Worm (Caenorhabditis elegans) whole organism, L3 larva: Measurements from ENCODE around the gene Y10G11A.1.
A peak's percentile ranks its signal among the peaks of the same experiment; 100 is the strongest.

Source experiments
- ZK546.5 ChIP-seq: sonication (generic microtip); optimal IDR thresholded peaks from 2 replicates; lab custom pipeline; 2017; ENCODE audit warnings: missing biosample characterization, missing genetic modification characterization
- ceh-82 ChIP-seq: fragments of 150-350 bp; optimal IDR thresholded peaks from 2 replicates; lab custom pipeline; 2014; ENCODE audit warnings: missing biosample characterization, missing genetic modification characterization
- elt-1 ChIP-seq: fragments of 150-350 bp; optimal IDR thresholded peaks from 2 replicates; lab custom pipeline; 2014; ENCODE audit warnings: missing biosample characterization, missing genetic modification characterization
- elt-3 ChIP-seq, 3 experiments: fragments of 150-350 bp in 1 of 3; sonication (generic microtip) in 2 of 3; optimal IDR thresholded peaks; 2 replicates in 2 of 3; 4 replicates in 1 of 3; lab custom pipeline; 2014 to 2017; ENCODE audit warnings: missing biosample characterization in 3 of 3, missing genetic modification characterization in 3 of 3
- nfya-1 ChIP-seq: sonication (generic microtip); optimal IDR thresholded peaks from 2 replicates; lab custom pipeline; 2017; ENCODE audit warnings: missing genetic modification characterization, mild to moderate bottlenecking, missing compliant biosample characterization, antibody characterized with exemption, moderate library complexity; ENCODE audit not compliant: insufficient read depth
- nhr-25 ChIP-seq: sonication (generic microtip); optimal IDR thresholded peaks from 2 replicates; lab custom pipeline; 2017; ENCODE audit warnings: missing biosample characterization, missing genetic modification characterization
- nhr-28 ChIP-seq: fragments of 150-350 bp; optimal IDR thresholded peaks from 2 replicates; lab custom pipeline; 2014; ENCODE audit warnings: missing biosample characterization, missing genetic modification characterization
- nhr-77 ChIP-seq: fragments of 150-350 bp; optimal IDR thresholded peaks from 2 replicates; lab custom pipeline; 2014; ENCODE audit warnings: missing biosample characterization, missing genetic modification characterization
- pqm-1 ChIP-seq: fragments of 150-350 bp; optimal IDR thresholded peaks from 2 replicates; lab custom pipeline; 2017; ENCODE audit warnings: missing biosample characterization, missing genetic modification characterization, inconsistent platforms
- snpc-4 ChIP-seq: fragments of 150-350 bp; optimal IDR thresholded peaks from 2 replicates; lab custom pipeline; 2014; ENCODE audit warnings: missing biosample characterization, missing genetic modification characterization
- ztf-4 ChIP-seq: fragments of 150-350 bp; optimal IDR thresholded peaks from 2 replicates; lab custom pipeline; 2014; ENCODE audit warnings: missing biosample characterization, missing genetic modification characterization

DNA sequence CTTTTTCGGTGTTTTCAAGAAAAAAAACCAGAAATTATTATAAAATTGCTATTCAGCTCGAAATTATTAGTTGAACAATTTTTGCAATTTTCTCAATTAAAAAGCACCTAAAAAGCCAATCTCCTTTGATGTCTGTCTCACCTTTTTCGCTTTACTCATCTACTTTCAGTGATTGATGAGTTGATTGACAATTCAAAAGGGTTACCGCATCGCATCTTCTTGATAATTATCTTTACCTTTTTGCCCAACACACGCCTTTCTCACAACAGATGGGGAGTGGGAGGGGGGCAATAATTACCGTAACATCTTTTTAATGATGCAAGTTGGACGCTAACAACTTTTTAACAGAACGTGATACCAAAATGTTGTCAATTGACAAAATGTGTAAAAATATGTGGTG is 27.8 kb upstream of the Y10G11A.1 start:
- no peak for TF ChIP-seq nhr-28 (tag; lab: Kevin White, UChicago)
- TF ChIP-seq elt-3 (tag; optimal IDR thresholded peaks at IDR 0.05; lab: Kevin White, UChicago) = peak in 1 of 3 experiments; percentile 47
- TF ChIP-seq nhr-25 = peak; percentile 44
- no peak for TF ChIP-seq nfya-1 (tag; lab: Kevin White, UChicago)
- peak; percentile 68 for TF ChIP-seq elt-1 (tag; lab: Kevin White, UChicago)
- no peak for TF ChIP-seq ztf-4 (tag; lab: Kevin White, UChicago)
- TF ChIP-seq nhr-77 (tag; lab: Kevin White, UChicago) = no peak
- TF ChIP-seq snpc-4 (tag; lab: Kevin White, UChicago) = no peak
- TF ChIP-seq ceh-82 (tag; lab: Kevin White, UChicago) = no peak
- TF ChIP-seq ZK546.5 (tag; lab: Kevin White, UChicago) = no peak
- TF ChIP-seq pqm-1 = no peak
